Fruit fly (Drosophila melanogaster) whole organism, adult: ENCODE data around the gene Obp83ef.

ENCODE experiments used
- CG11617 ChIP-seq: fragments of 200-800 bp; sonication (Bioruptor generic); optimal IDR thresholded peaks from 2 replicates; lab custom pipeline; 2017; ENCODE audit warnings: mild to moderate bottlenecking, missing biosample characterization, missing genetic modification reagents, missing genetic modification characterization
- CG12768 ChIP-seq: fragments of 200-800 bp; sonication (Bioruptor generic); optimal IDR thresholded peaks from 2 replicates; lab custom pipeline; 2017; ENCODE audit warnings: missing biosample characterization, missing genetic modification characterization, mild to moderate bottlenecking, moderate library complexity, missing genetic modification reagents
- CG14711 ChIP-seq: fragments of 200-800 bp; sonication (Bioruptor generic); optimal IDR thresholded peaks from 2 replicates; lab custom pipeline; 2018; ENCODE audit warnings: missing biosample characterization, mild to moderate bottlenecking, missing genetic modification characterization, moderate library complexity
- CG1620 ChIP-seq: fragments of 200-800 bp; sonication (Bioruptor generic); optimal IDR thresholded peaks from 2 replicates; lab custom pipeline; 2016; ENCODE audit warnings: missing biosample characterization, missing genetic modification characterization
- CG33017 ChIP-seq: fragments of 200-800 bp; sonication (Bioruptor generic); optimal IDR thresholded peaks from 2 replicates; lab custom pipeline; 2018; ENCODE audit warnings: missing biosample characterization, mild to moderate bottlenecking, missing genetic modification characterization, moderate library complexity
- CG5204 ChIP-seq: fragments of 200-800 bp; sonication (Bioruptor generic); optimal IDR thresholded peaks from 2 replicates; lab custom pipeline; 2016; ENCODE audit warnings: missing biosample characterization, missing genetic modification characterization
- CG7045 ChIP-seq: fragments of 200-800 bp; sonication (Bioruptor generic); optimal IDR thresholded peaks from 2 replicates; lab custom pipeline; 2017; ENCODE audit warnings: missing biosample characterization, mild to moderate bottlenecking, missing genetic modification characterization
- CG7101 ChIP-seq: fragments of 200-800 bp; sonication (Bioruptor generic); optimal IDR thresholded peaks from 2 replicates; lab custom pipeline; 2018; ENCODE audit warnings: missing biosample characterization, mild to moderate bottlenecking, missing genetic modification characterization, moderate library complexity
- Clk ChIP-seq: fragments of 200-800 bp; sonication (Bioruptor generic); optimal IDR thresholded peaks from 2 replicates; lab custom pipeline; 2017; ENCODE audit warnings: missing biosample characterization, missing genetic modification characterization
- Crg-1 ChIP-seq: fragments of 200-800 bp; sonication (Bioruptor generic); optimal IDR thresholded peaks from 2 replicates; lab custom pipeline; 2016; ENCODE audit warnings: missing biosample characterization, missing genetic modification characterization
- Hr96 ChIP-seq: fragments of 200-800 bp; sonication (Bioruptor generic); optimal IDR thresholded peaks from 2 replicates; lab custom pipeline; 2016; ENCODE audit warnings: missing biosample characterization, missing genetic modification characterization
- Mnt ChIP-seq: fragments of 200-800 bp; sonication (Bioruptor generic); optimal IDR thresholded peaks from 2 replicates; lab custom pipeline; 2016; ENCODE audit warnings: missing biosample characterization, mild to moderate bottlenecking, missing genetic modification characterization
- bab1 ChIP-seq: fragments of 200-800 bp; sonication (Bioruptor generic); optimal IDR thresholded peaks from 3 replicates; lab custom pipeline; 2019; ENCODE audit warnings: missing biosample characterization, mild to moderate bottlenecking, missing genetic modification characterization, moderate library complexity
- cic ChIP-seq: fragments of 200-800 bp; sonication (Bioruptor generic); optimal IDR thresholded peaks from 2 replicates; lab custom pipeline; 2017; ENCODE audit warnings: missing biosample characterization, mild to moderate bottlenecking, missing genetic modification characterization, moderate library complexity
- cnc ChIP-seq, 2 experiments: fragments of >200 bp; optimal IDR thresholded peaks; 2 replicates each; lab custom pipeline; 2017
- kay ChIP-seq: fragments of 200-800 bp; sonication (Bioruptor generic); peaks from one replicate; lab custom pipeline; 2016; ENCODE audit warnings: missing biosample characterization, missing genetic modification characterization, borderline replicate concordance
- ovo ChIP-seq: fragments of 200-800 bp; sonication (Bioruptor generic); optimal IDR thresholded peaks from 2 replicates; lab custom pipeline; 2016; ENCODE audit warnings: missing biosample characterization, missing genetic modification characterization
- pad ChIP-seq: fragments of 200-800 bp; sonication (Bioruptor generic); optimal IDR thresholded peaks from 3 replicates; lab custom pipeline; 2017; ENCODE audit warnings: missing biosample characterization, missing genetic modification characterization, mild to moderate bottlenecking, moderate library complexity, missing genetic modification reagents
- tj ChIP-seq: fragments of 200-800 bp; sonication (Bioruptor generic); optimal IDR thresholded peaks from 3 replicates; lab custom pipeline; 2017; ENCODE audit warnings: missing biosample characterization, mild to moderate bottlenecking, missing genetic modification characterization, moderate library complexity
- toe ChIP-seq: fragments of 200-800 bp; sonication (Bioruptor generic); optimal IDR thresholded peaks from 2 replicates; lab custom pipeline; 2016; ENCODE audit warnings: missing biosample characterization, missing genetic modification characterization

Obp83ef gene

DNA sequence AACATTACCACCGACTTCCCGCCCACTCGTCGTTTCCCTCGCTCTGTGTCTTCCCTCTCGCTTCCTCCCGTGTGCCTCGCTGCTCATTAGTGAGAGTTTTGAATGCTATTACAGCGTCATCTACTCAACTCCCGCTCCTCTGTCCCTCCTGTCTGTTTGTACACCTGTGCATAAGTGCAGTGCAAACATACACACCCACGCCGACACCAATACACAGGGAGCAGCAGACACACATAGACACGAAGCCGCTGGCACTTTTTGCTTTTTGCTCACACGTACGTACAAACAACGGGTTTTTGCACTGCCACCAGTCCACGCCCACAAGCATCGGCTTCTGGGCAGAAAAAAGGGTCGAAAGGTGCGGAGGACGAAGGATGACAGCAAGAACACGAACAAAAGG is 30.9 kb upstream of the Obp83ef start:
- no peak for TF ChIP-seq kay
- TF ChIP-seq CG7101 (tag; lab: Kevin White, UChicago), result no peak
- TF ChIP-seq CG33017, result no peak
- no peak for TF ChIP-seq tj (GFP tag; lab: Kevin White, UChicago)
- TF ChIP-seq toe, result no peak
- no peak for TF ChIP-seq CG14711 (tag; lab: Kevin White, UChicago)
- TF ChIP-seq bab1 (GFP tag; lab: Kevin White, UChicago), result no peak
- no peak for TF ChIP-seq cnc (optimal IDR thresholded peaks at IDR 0.05; lab: Kevin White, UChicago)
- no peak for TF ChIP-seq CG12768 (GFP tag; lab: Kevin White, UChicago)
- TF ChIP-seq CG5204 (GFP tag; lab: Kevin White, UChicago), result no peak
- no peak for TF ChIP-seq ovo
- TF ChIP-seq Mnt (GFP tag; lab: Kevin White, UChicago), result no peak
- TF ChIP-seq Crg-1, result no peak

DNA sequence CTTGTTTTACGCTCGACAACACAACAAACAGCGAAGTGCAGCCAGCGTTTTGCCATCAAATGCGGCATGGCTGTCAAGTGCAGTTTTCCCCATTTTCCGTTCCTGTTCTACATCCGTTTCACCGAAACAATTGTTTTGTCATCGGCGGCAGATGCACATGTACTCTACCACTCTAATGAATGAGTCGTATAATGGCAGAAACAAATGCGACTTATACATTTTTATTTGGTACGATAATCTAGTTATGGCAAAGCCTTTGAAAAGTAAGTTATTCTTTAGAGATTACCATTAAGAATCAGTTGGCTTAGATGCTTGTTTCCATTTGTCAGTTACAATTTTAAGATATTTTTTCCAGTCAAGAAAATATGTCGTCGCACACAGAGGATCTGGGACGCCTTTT is 11.5 kb upstream of the Obp83ef start, which contains the start of gene Vha14-2:
TSS of gene Vha14-2 (plus strand) at position 301 of the 400 bp plus-strand sequence.
- TF ChIP-seq Mnt (GFP tag; lab: Kevin White, UChicago) (no peak), CG14711 (tag; lab: Kevin White, UChicago) (no peak), kay (no peak), CG33017 (no peak), CG7045 (GFP tag; lab: Kevin White, UChicago) (no peak), cic (no peak), Clk (GFP tag; lab: Kevin White, UChicago) (no peak), ovo (no peak), bab1 (GFP tag; lab: Kevin White, UChicago) (no peak), Crg-1 (no peak), pad (GFP tag; lab: Kevin White, UChicago) (no peak), CG1620 (GFP tag; lab: Kevin White, UChicago) (no peak), CG11617 (no peak), CG12768 (GFP tag; lab: Kevin White, UChicago) (no peak)

DNA sequence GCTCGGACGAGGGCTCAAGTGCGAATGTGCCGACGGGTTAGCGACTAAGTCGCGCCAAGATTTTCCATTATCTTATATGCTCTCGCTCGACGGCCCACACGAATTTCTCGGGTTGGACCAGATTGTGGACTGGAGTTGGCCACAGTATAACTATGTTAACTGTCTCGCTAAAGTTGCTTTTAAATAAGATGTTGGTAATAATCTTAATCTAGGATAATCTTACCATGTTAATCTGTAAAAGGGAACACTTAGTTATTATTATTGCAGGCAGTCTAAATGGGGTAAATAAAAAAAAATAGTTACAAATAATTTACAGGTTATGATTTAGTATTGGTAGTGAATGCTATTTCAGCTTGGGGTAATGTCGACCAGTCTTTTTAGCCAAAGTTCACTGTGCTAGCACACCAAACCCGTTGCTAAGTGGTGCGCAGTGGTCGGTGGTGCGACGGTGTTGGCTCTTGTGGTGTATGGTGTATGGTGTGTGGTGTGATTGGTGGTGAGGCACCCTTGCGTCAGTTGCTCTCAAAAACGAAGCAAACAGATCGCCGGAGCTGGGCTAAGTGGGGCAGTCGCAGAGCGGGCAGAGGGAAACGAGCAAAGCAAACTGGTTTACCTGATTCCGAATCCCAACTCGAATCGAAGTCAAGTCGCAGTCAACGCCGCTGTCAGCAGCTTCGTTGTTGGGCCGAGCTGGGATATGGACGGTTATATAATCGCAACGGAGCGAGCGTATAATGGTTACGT is 1.6 kb upstream of the Obp83ef start, which contains the start of gene Obp83g:
TSS of gene Obp83g (minus strand) at position 51 of the 744 bp plus-strand sequence.
- TF ChIP-seq CG7045 (GFP tag; lab: Kevin White, UChicago) (no peak), bab1 (GFP tag; lab: Kevin White, UChicago) (no peak), cic (no peak), ovo (no peak), Hr96 (GFP tag; lab: Kevin White, UChicago) (no peak), CG11617 (no peak), pad (GFP tag; lab: Kevin White, UChicago) (no peak), CG33017 (no peak), CG1620 (GFP tag; lab: Kevin White, UChicago) (no peak), CG7101 (tag; lab: Kevin White, UChicago) (no peak), Clk (GFP tag; lab: Kevin White, UChicago) (no peak), tj (GFP tag; lab: Kevin White, UChicago) (no peak), CG12768 (GFP tag; lab: Kevin White, UChicago) (no peak), kay (no peak), CG14711 (tag; lab: Kevin White, UChicago) (no peak), CG5204 (GFP tag; lab: Kevin White, UChicago) (no peak), Mnt (GFP tag; lab: Kevin White, UChicago) (no peak), Crg-1 (no peak)

DNA sequence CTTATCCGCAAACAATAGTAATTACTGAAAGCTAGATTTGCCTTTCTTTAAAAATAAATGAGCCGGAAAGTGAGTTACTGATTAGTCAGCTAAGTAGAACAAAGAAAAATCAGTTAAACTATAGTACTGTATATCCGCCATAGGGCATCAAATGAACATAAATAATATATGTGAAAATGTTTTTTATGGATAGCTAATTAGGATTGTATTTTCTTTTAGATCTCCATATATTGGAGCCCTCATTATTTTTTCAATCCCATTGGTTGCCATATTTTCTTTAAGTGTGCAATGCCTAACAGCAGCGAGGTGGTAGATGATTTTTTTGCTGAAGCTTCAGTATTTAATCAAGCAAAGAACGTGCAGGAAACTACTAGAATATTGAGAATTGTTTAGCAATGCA is 3.0 kb downstream of the Obp83ef start, which contains the start of gene Obp83cd:
TSS of gene Obp83cd (plus strand) at position 343 of the 400 bp plus-strand sequence.
- no peak for TF ChIP-seq ovo
- no peak for TF ChIP-seq CG14711 (tag; lab: Kevin White, UChicago)
- no peak for TF ChIP-seq pad (GFP tag; lab: Kevin White, UChicago)
- no peak for TF ChIP-seq cic
- TF ChIP-seq tj (GFP tag; lab: Kevin White, UChicago), result peak; percentile 0
- no peak for TF ChIP-seq toe

DNA sequence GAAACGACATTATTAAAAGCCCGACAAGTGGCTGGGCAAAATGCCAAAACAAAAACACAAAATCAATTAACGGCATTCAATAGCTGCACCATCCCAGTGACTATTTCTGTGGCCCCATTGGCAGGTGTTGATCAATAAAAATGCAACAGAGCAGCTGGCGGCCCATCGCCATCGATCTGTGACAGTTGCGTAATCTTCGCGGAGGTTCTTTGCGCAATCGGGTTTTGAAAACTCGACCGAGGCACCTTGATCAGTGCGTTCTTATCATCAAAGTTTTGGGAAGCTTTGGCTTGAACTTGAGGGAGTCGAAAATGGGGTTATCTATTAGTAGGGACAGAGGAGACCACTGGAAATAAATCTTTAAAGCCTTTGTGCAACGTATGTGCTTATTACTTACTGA is 3.5 kb downstream of the Obp83ef start:
- TF ChIP-seq pad (GFP tag; lab: Kevin White, UChicago), result no peak
- TF ChIP-seq ovo, result no peak
- TF ChIP-seq CG7045 (GFP tag; lab: Kevin White, UChicago), result no peak
- TF ChIP-seq CG12768 (GFP tag; lab: Kevin White, UChicago), result no peak
- no peak for TF ChIP-seq CG11617
- no peak for TF ChIP-seq cic
- no peak for TF ChIP-seq Clk (GFP tag; lab: Kevin White, UChicago)
- no peak for TF ChIP-seq Crg-1
- no peak for TF ChIP-seq CG5204 (GFP tag; lab: Kevin White, UChicago)
- TF ChIP-seq bab1 (GFP tag; lab: Kevin White, UChicago), result no peak

DNA sequence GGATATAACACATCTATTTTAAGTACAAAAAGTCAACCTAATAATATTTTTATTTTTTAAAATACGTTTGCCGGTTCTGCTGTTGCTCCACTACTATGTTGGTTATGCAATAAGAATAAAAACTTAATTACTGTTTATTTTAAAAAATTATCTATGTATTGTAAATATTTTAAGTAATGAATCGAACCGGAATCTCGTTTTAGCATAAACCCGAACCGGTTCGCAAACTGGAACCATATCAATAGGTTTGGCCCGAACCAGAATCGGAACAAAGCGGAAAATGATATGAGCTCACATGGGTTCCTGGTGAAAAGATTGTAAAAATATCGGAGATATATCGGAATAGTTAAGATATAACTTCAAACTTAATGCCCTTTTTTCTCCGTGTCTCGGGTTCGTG is 4.1 kb downstream of the Obp83ef start:
- TF ChIP-seq tj (GFP tag; lab: Kevin White, UChicago), result no peak
- no peak for TF ChIP-seq Clk (GFP tag; lab: Kevin White, UChicago)
- TF ChIP-seq CG11617, result no peak
- TF ChIP-seq toe, result no peak
- no peak for TF ChIP-seq bab1 (GFP tag; lab: Kevin White, UChicago)

DNA sequence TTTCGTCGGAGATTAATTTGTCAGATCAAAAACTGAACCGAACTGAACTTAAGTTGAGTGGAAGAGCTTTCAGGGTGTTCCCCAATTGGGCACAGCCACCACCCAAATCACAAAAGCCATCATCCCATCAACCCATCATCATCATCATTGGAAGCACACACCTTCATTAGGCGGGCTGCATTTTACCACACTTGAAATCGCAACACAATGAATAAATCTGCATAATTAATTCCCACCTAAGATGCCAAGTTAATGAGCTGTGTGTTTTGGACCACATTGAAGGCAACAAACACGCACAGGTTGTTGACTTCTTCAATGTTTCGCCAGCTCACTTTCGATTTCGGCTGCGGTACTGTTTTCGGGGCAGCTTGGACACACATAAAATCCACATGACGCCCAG is 5.7 kb downstream of the Obp83ef start:
- no peak for TF ChIP-seq toe
- no peak for TF ChIP-seq CG11617
- no peak for TF ChIP-seq Hr96 (GFP tag; lab: Kevin White, UChicago)
- TF ChIP-seq CG14711 (tag; lab: Kevin White, UChicago), result no peak
- no peak for TF ChIP-seq CG5204 (GFP tag; lab: Kevin White, UChicago)
- no peak for TF ChIP-seq CG1620 (GFP tag; lab: Kevin White, UChicago)
- no peak for TF ChIP-seq Clk (GFP tag; lab: Kevin White, UChicago)
- TF ChIP-seq cnc (optimal IDR thresholded peaks at IDR 0.05; lab: Kevin White, UChicago), result no peak
- no peak for TF ChIP-seq CG33017
- no peak for TF ChIP-seq cic
- TF ChIP-seq CG7045 (GFP tag; lab: Kevin White, UChicago), result no peak
- TF ChIP-seq ovo, result no peak
- no peak for TF ChIP-seq Crg-1
- no peak for TF ChIP-seq CG12768 (GFP tag; lab: Kevin White, UChicago)
- TF ChIP-seq Mnt (GFP tag; lab: Kevin White, UChicago), result no peak
- TF ChIP-seq tj (GFP tag; lab: Kevin White, UChicago), result no peak
